Worm (Caenorhabditis elegans) whole organism, L4/young adult: ENCODE measurements around the gene C31H2.14.

Experiments used
- W03F9.2 ChIP-seq: fragments of 150-350 bp; optimal IDR thresholded peaks from 2 replicates; lab custom pipeline; 2014; ENCODE audit warnings: missing biosample characterization, missing genetic modification characterization
- dao-5 ChIP-seq: sonication (generic microtip); optimal IDR thresholded peaks from 2 replicates; lab custom pipeline; 2016; ENCODE audit warnings: missing genotype, missing genetic modification characterization, moderate library complexity, missing compliant biosample characterization
- him-1 ChIP-seq: sonication (generic microtip); optimal IDR thresholded peaks from 2 replicates; lab custom pipeline; 2016; ENCODE audit warnings: missing genotype, missing genetic modification reagents, missing genetic modification characterization, missing compliant biosample characterization

Gene C31H2.14

DNA sequence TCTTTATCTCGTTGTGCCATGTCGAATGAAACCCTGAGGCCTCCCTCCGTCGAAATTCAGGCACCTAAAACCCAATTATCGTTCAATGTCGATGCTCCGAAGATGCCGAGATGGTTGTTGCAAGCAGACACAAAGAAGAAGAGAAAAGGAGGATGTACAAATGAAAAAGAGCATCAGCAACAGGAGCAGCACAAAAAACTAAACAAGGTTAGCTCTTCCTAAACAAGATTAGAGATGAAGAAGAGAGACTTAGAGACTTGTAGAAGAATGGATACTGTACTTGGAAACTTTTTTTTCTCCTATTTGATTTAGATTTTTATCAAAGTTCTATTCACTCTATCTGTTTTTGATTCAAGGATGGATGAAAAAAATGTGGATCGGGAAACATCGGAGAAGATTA lies 30.4 kb upstream of the C31H2.14 start:
- TF ChIP-seq him-1 (tag; lab: Kevin White, UChicago) (no peak), W03F9.2 (tag; lab: Kevin White, UChicago) (no peak)

DNA sequence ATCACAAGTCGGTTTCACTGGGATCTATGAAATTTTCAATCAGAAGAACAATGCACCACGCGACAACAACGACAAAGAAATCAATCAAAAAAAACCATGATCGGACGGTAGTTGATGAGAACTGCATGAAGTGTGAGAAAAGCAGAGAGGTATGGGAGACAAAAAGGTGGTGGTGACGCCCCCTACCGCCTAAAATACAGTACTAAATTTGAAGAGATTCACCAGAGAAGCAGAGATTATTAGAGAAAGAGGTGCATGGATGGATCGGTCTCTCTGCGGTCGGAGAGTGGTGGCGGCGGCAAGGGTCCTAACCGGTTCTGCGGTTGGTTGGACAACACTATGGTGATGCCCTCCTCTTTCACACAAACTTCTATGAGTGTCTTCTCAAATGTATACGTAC lies 28.8 kb upstream of the C31H2.14 start:
- TF ChIP-seq W03F9.2 (tag; lab: Kevin White, UChicago) (no peak), dao-5 (tag; lab: Kevin White, UChicago) (no peak), him-1 (tag; lab: Kevin White, UChicago) (no peak)

DNA sequence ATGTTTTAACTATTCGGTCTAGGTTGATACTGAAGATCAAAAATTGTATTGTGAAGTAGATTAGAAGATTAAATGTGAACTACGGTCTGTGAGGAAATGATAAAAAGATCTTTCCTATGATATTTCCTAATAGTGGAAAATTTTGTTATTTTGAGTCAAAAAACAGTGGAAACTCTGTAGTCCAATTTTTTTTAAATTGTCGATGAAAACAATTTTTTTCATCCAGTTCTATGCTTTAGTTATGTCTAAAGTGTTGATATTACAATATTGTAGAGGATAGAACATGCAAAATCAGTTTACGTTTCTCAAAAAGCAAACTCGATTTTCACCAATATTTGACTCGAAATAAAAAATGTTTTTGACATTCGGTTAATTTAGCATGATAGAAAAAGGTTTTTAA lies 28.3 kb upstream of the C31H2.14 start:
- TF ChIP-seq him-1 (tag; lab: Kevin White, UChicago) (no peak), dao-5 (tag; lab: Kevin White, UChicago) (no peak), W03F9.2 (tag; lab: Kevin White, UChicago) (no peak)

DNA sequence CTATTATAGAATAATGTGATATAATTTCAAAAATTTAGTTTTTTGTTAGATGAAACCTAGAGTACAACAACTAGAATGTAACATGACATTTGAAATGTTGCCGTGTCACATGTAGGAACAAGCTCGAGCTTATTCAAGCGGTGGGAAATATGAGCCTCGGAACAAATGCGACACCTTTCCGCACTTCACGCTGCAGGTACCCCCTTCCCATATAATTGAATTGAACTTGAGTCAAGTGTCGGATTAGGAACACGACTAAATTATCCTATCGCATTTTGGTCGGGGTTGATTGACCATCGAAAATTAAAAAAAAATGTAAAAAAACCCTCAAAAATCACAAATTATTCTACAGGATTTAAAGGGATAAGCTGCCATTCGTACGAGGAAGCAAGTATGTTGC lies 27.8 kb upstream of the C31H2.14 start:
- TF ChIP-seq dao-5 (tag; lab: Kevin White, UChicago) (no peak), him-1 (tag; lab: Kevin White, UChicago) (no peak), W03F9.2 (tag; lab: Kevin White, UChicago) (no peak)

DNA sequence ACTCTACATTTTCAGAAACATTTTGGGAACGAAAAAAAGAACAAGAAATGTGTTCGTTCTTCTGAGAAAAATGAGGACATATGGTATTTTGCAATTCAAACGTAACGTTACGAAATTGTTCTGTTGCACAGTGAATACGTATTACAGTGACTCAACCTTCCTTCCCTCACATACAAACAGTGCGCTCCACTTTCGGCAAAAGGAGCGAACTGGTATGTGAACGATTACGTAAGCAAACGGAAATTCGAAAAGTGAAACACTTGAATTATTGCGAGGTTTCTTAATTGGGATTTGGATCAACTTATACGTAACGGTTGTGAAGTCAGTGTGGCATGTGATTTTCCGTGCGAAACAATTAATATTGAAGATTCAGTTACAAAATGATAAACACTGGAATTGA lies 27.2 kb upstream of the C31H2.14 start:
- no peak for TF ChIP-seq him-1 (tag; lab: Kevin White, UChicago)
- no peak for TF ChIP-seq dao-5 (tag; lab: Kevin White, UChicago)
- no peak for TF ChIP-seq W03F9.2 (tag; lab: Kevin White, UChicago)

DNA sequence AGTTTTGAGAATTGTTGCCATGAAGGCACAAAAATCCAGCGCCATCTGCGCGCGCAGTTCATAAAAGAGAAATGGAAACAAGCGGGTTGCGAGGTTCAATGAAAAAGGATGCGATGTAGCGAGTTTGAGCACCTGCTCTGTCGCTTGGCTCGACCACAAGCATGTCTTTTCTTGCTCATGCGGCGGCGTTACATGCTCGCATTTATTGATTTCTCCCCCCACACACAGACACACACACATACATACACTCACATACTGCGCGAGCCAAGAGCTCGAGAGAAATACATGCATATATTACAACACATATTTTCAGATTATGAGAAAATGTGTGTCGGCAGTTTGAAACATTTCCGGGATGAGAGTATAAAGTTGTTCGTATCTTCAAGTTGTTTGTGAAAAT lies 26.2 kb upstream of the C31H2.14 start:
- TF ChIP-seq him-1 (tag; lab: Kevin White, UChicago) (peak; percentile 8), dao-5 (tag; lab: Kevin White, UChicago) (no peak), W03F9.2 (tag; lab: Kevin White, UChicago) (no peak)

DNA sequence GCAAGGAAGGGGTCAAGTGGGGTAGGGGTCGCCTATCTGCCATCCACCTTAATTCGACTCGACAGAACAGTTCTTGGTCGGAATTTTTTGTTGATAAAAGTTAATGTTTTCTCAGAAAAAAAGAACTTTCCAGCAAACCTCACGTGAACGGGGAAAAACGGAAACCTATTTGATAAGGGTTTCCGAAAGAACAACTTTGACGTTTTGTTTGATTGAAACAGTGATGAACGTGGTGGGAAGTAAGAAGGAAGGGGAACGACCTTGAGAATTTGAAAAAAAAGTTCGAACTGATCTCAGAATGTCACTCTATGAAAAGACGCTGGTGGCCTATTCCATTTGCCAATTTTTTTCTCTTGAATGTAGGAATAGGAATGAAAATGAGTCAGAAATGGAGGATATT lies 25.6 kb upstream of the C31H2.14 start:
- no peak for TF ChIP-seq him-1 (tag; lab: Kevin White, UChicago)
- TF ChIP-seq dao-5 (tag; lab: Kevin White, UChicago): no peak
- TF ChIP-seq W03F9.2 (tag; lab: Kevin White, UChicago): no peak

DNA sequence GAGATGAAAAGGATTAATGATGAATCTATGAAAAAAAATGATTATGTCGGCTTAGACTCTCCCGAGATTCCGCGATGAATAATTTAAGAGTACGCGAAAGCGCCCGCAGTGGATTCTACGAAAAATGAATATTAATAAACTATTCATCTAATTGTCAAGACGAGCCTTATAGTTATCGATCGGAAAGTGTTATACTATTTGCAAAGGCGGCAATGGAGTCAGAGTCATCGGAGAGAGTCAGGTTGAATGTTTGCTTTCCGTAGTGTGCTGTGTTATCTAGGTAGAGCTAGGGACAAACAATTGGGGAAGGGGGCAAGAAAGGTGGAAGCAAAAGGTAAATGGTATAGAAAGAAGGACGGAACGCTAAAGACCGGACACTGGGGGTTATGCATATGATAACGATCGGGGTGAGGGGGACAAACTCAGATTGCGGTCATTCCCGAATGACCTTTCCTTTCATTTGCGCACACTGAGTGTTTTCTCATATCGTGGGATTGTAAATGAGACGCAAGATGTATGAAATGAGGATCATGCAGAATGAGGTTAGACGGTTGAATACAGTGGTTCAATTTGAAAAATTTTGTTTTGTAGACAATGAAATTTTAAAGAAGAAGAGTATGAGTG lies 25.1 kb upstream of the C31H2.14 start:
- TF ChIP-seq him-1 (tag; lab: Kevin White, UChicago): no peak
- TF ChIP-seq W03F9.2 (tag; lab: Kevin White, UChicago): no peak
- no peak for TF ChIP-seq dao-5 (tag; lab: Kevin White, UChicago)

DNA sequence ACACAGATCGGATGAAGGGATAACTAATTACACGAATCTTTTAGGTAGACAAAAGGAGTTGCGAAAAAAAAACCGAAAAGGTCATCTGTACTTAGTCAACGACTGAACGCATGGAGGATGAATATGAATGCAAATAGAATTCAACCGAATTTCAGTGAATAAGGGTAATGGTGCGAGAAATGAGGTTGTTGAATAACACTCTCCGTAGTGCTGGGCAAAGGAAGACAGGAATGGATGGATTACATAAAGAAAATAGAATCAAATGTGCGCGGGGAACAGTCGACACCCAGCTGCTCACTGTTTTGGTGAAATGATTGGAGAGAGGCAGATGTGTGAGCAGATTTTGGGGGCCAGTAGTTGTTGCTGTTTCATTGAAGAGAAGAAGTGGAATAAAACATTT lies 23.7 kb upstream of the C31H2.14 start:
- TF ChIP-seq him-1 (tag; lab: Kevin White, UChicago) (no peak), W03F9.2 (tag; lab: Kevin White, UChicago) (no peak), dao-5 (tag; lab: Kevin White, UChicago) (no peak)

DNA sequence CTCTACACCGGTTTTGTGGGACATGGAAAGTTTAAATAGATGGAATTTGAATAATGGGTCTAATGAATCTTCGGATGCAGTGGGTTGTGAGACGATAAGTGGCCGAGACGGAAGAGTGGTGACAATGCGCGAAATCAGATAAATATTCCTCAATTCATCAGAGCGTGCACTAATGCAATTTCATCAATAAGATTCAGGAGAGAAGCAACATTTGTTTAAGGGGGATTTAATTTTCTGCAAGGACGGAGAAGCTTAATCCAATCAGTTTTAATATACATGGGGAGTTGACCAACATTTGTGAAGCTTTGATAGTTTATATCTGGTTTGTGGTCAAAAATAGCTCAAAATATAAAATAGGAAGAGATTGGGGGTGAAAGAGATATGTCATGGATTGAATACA lies 18.6 kb upstream of the C31H2.14 start:
- TF ChIP-seq W03F9.2 (tag; lab: Kevin White, UChicago): no peak
- TF ChIP-seq him-1 (tag; lab: Kevin White, UChicago): no peak
- TF ChIP-seq dao-5 (tag; lab: Kevin White, UChicago): no peak

DNA sequence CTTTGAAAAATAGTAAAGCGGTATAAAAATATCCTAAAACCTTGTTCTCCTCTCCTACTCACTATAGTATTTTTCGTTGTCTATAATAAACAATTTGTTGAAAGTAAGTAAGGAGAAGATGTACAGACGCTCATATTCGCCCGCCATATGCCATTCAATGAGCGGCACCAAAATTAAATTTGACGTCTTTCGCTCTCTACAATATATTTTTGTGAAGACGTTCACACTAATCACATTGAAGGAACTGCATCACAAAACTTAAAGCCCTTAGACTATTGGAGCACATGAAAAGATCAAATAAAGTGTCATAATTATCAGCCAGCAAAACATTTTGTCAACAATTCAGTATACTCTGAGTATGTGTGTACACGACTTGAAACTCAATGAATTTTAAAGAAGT lies 16.3 kb upstream of the C31H2.14 start:
- TF ChIP-seq W03F9.2 (tag; lab: Kevin White, UChicago): no peak
- TF ChIP-seq dao-5 (tag; lab: Kevin White, UChicago): no peak
- no peak for TF ChIP-seq him-1 (tag; lab: Kevin White, UChicago)

DNA sequence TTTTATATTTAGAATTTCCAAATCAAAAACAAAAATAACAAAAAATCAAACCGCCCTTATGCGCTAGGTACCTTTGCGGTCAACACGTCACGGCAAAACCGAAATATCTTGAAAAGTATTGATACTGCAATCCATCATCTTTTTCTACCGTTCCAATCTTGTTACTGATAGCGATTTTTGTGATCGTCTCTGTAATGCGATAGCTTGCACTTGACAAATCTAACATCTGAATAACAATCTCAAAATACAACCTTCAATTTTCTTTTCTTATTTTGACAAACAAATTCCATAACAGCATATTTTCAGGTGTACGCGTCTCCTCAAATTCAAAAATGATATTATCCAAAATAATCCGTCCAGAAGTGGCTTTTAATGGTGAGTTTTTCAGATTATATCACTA lies 14.0 kb upstream of the C31H2.14 start, which contains the start of gene tbc-7:
tbc-7 (plus strand) TSS at position 301 of the 400 bp plus-strand sequence.
- TF ChIP-seq W03F9.2 (tag; lab: Kevin White, UChicago): no peak
- no peak for TF ChIP-seq him-1 (tag; lab: Kevin White, UChicago)
- no peak for TF ChIP-seq dao-5 (tag; lab: Kevin White, UChicago)

DNA sequence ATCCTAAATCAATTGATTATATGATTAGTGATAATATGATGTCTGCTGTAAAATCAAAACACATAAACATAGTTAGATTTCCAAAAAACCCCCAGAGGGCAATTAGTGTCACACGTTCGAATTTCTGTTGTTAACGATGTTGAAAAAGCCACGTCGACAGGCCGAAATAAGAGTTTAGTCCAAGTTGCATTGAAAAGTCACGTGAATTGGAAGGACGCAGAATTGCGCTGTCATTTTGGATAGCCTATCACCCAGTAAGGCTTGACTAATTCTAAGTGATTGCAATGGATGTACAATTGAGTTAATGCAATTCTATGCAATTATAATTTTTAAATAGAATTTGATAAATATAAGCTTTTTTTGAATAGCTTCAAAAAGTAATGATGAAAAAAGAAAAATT lies 12.5 kb upstream of the C31H2.14 start:
- no peak for TF ChIP-seq W03F9.2 (tag; lab: Kevin White, UChicago)

DNA sequence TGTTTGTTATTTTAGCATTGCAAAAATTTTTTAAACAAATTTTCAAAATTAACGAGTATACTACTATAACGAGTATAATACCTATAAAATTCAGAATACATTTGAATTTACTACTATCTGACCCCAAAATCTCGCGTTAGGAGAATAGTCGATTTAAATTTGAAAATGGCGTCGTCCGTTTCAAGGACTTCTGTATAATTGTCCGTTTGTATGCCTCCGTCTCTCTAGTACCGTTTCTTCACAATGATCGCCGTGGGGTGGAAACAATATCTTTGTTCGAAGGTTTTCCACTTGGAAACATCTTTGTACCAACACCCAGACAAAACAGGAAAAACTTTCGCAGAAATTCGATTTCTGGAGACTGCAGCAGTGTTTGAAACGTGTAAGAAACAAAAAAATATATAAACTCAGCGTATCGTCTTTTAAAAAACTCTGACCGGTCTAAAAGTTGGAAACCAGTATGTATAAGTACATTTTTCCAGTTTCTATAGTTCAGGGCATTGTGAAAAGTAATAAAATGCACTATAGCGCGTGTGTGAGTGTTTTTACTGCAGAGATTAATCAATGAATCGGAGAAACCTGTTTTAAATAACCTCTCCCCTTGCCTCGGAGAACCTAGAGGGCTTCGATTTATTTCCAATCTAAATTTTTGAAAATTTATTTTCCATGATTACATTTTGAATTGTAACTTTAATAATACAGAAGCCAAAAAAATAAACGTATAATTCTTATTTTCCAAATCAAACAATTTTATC lies 10.1 kb upstream of the C31H2.14 start:
- TF ChIP-seq dao-5 (tag; lab: Kevin White, UChicago) (no peak), W03F9.2 (tag; lab: Kevin White, UChicago) (no peak), him-1 (tag; lab: Kevin White, UChicago) (no peak)
